Fruit fly (Drosophila melanogaster) Kc167 (cell line): ENCODE data around the gene CG5342.

Experiments used
- Myc ChIP-seq: fragments of >200 bp; optimal IDR thresholded peaks from 2 replicates; lab custom pipeline; 2017; ENCODE audit warnings: missing external identifiers
- Sin3A ChIP-seq: fragments of >200 bp; optimal IDR thresholded peaks from 2 replicates; lab custom pipeline; 2018; ENCODE audit warnings: missing external identifiers
- h ChIP-seq: fragments of >200 bp; optimal IDR thresholded peaks from 3 replicates; lab custom pipeline; 2018; ENCODE audit warnings: missing external identifiers
- insv ChIP-seq: fragments of >200 bp; optimal IDR thresholded peaks from 3 replicates; lab custom pipeline; 2018; ENCODE audit warnings: missing external identifiers
- psq ChIP-seq: fragments of >200 bp; optimal IDR thresholded peaks from 2 replicates; lab custom pipeline; 2017; ENCODE audit warnings: missing external identifiers
- ttk ChIP-seq: sonication (Bioruptor generic); optimal IDR thresholded peaks from 2 replicates; lab custom pipeline; 2017; ENCODE audit warnings: missing external identifiers

- TF ChIP-seq insv (lab: Kevin White, UChicago), result no peak
- no peak for TF ChIP-seq psq (lab: Kevin White, UChicago)
- TF ChIP-seq Sin3A (lab: Kevin White, UChicago), result no peak
- TF ChIP-seq h (lab: Kevin White, UChicago), result no peak
- no peak for TF ChIP-seq Myc (lab: Kevin White, UChicago)
- TF ChIP-seq ttk, result no peak
Observed at dm6 chr3R:11604654-11605436, 26.2 kb downstream of the CG5342 start.
